Worm (Caenorhabditis elegans) whole organism, L1 larva: ENCODE measurements around the gene F10E7.11.
A peak's percentile ranks its signal among the peaks of the same experiment; 100 is the strongest.

Experiments used
- C04F5.9 ChIP-seq: sonication (generic microtip); optimal IDR thresholded peaks from 2 replicates; lab custom pipeline; 2016; ENCODE audit warnings: missing genetic modification characterization, missing compliant biosample characterization
- F16B12.6 ChIP-seq: fragments of 150-350 bp; optimal IDR thresholded peaks from 2 replicates; lab custom pipeline; 2014; ENCODE audit warnings: missing biosample characterization, missing genetic modification characterization
- Y116A8C.19 ChIP-seq: sonication (generic microtip); optimal IDR thresholded peaks from 2 replicates; lab custom pipeline; 2016; ENCODE audit warnings: missing compliant biosample characterization, missing genetic modification characterization, borderline replicate concordance
- blmp-1 ChIP-seq: fragments of 150-350 bp; optimal IDR thresholded peaks from 2 replicates; lab custom pipeline; 2014; ENCODE audit warnings: missing biosample characterization, missing genetic modification characterization
- ceh-63 ChIP-seq: fragments of 200-800 bp; sonication (Bioruptor generic); optimal IDR thresholded peaks from 2 replicates; lab custom pipeline; 2018; ENCODE audit warnings: mild to moderate bottlenecking, missing genetic modification characterization, missing compliant biosample characterization
- ceh-8 ChIP-seq: fragments of 200-800 bp; sonication (Bioruptor generic); optimal IDR thresholded peaks from 2 replicates; lab custom pipeline; 2018; ENCODE audit warnings: mild to moderate bottlenecking, missing genetic modification characterization, moderate library complexity, missing compliant biosample characterization
- ceh-88 ChIP-seq: fragments of 200-800 bp; sonication (Bioruptor generic); IDR thresholded peaks from 2 replicates; pipeline ENCODE4 v1.3.6; 2022; ENCODE audit warnings: missing genetic modification characterization, missing compliant biosample characterization
- ces-1 ChIP-seq: fragments of 150-350 bp; optimal IDR thresholded peaks from 2 replicates; lab custom pipeline; 2014; ENCODE audit warnings: missing biosample characterization, missing genetic modification reagents, missing genetic modification characterization
- dsc-1 ChIP-seq: sonication (generic microtip); optimal IDR thresholded peaks from 2 replicates; lab custom pipeline; 2016; ENCODE audit warnings: mild to moderate bottlenecking, missing genetic modification characterization, missing compliant biosample characterization
- efl-3 ChIP-seq: fragments of 200-800 bp; sonication (Bioruptor generic); optimal IDR thresholded peaks from 2 replicates; lab custom pipeline; 2018; ENCODE audit warnings: mild to moderate bottlenecking, missing genetic modification characterization, missing compliant biosample characterization
- egl-13 ChIP-seq: sonication (generic microtip); optimal IDR thresholded peaks from 2 replicates; lab custom pipeline; 2016; ENCODE audit warnings: missing genotype, missing genetic modification reagents, missing genetic modification characterization, missing compliant biosample characterization
- egl-27 ChIP-seq, 2 experiments: fragments of 150-350 bp in 1 of 2; sonication (generic microtip); optimal IDR thresholded peaks; 3 replicates each; lab custom pipeline; 2017 to 2018; ENCODE audit warnings: missing biosample characterization in 2 of 2, missing genetic modification characterization in 2 of 2, missing genetic modification reagents in 2 of 2
- elt-2 ChIP-seq: sonication (generic microtip); optimal IDR thresholded peaks from 2 replicates; lab custom pipeline; 2016; ENCODE audit warnings: missing genetic modification characterization, mild to moderate bottlenecking, inconsistent platforms, missing compliant biosample characterization, missing genetic modification reagents
- elt-3 ChIP-seq, 6 experiments: fragments of 150-350 bp in 1 of 6; sonication (generic microtip); optimal IDR thresholded peaks; 2 replicates each; lab custom pipeline; 2017 to 2018; ENCODE audit warnings: missing biosample characterization in 6 of 6, missing genetic modification characterization in 6 of 6, inconsistent platforms in 1 of 6
- isw-1 ChIP-seq: fragments of 200-800 bp; sonication (Bioruptor generic); IDR thresholded peaks from 2 replicates; pipeline ENCODE4 v1.3.6; 2022; ENCODE audit warnings: missing genetic modification characterization, missing compliant biosample characterization
- lin-13 ChIP-seq: fragments of 150-350 bp; optimal IDR thresholded peaks from 2 replicates; lab custom pipeline; 2014; ENCODE audit warnings: missing biosample characterization, missing genetic modification reagents, missing genetic modification characterization
- lin-15B ChIP-seq: fragments of 150-350 bp; sonication (generic microtip); optimal IDR thresholded peaks from 3 replicates; lab custom pipeline; 2014; ENCODE audit warnings: missing biosample characterization, missing genetic modification characterization
- lin-39 ChIP-seq: fragments of 150-350 bp; optimal IDR thresholded peaks from 2 replicates; lab custom pipeline; 2014; ENCODE audit warnings: missing biosample characterization, missing genetic modification reagents, missing genetic modification characterization
- lir-3 ChIP-seq: sonication (generic microtip); optimal IDR thresholded peaks from 2 replicates; lab custom pipeline; 2016; ENCODE audit warnings: mild to moderate bottlenecking, missing genetic modification characterization, moderate library complexity, missing compliant biosample characterization; ENCODE audit not compliant: poor library complexity
- lsy-2 ChIP-seq, 2 experiments: fragments of 150-350 bp; optimal IDR thresholded peaks; 2 replicates each; lab custom pipeline; 2014; ENCODE audit warnings: missing biosample characterization in 2 of 2, missing genetic modification characterization in 2 of 2
- mab-9 ChIP-seq: fragments of 200-800 bp; sonication (Bioruptor generic); IDR thresholded peaks from 2 replicates; pipeline ENCODE4 v1.3.6; 2022; ENCODE audit warnings: missing genetic modification reagents, missing genetic modification characterization, missing compliant biosample characterization
- mef-2 ChIP-seq: fragments of 150-350 bp; optimal IDR thresholded peaks from 2 replicates; lab custom pipeline; 2014; ENCODE audit warnings: missing biosample characterization, missing genetic modification characterization
- mep-1 ChIP-seq: fragments of 150-350 bp; optimal IDR thresholded peaks from 2 replicates; lab custom pipeline; 2014; ENCODE audit warnings: missing biosample characterization, missing genetic modification characterization
- nhr-20 ChIP-seq: sonication (generic microtip); optimal IDR thresholded peaks from 2 replicates; lab custom pipeline; 2016; ENCODE audit warnings: mild to moderate bottlenecking, missing genetic modification characterization, missing compliant biosample characterization
- nhr-237 ChIP-seq: fragments of 150-350 bp; optimal IDR thresholded peaks from 2 replicates; lab custom pipeline; 2014; ENCODE audit warnings: missing biosample characterization, missing genetic modification characterization
- nhr-47 ChIP-seq: sonication (generic microtip); optimal IDR thresholded peaks from 2 replicates; lab custom pipeline; 2016; ENCODE audit warnings: mild to moderate bottlenecking, missing genetic modification characterization, moderate library complexity, missing compliant biosample characterization
- nhr-71 ChIP-seq: sonication (generic microtip); optimal IDR thresholded peaks from 2 replicates; lab custom pipeline; 2016; ENCODE audit warnings: mild to moderate bottlenecking, missing genetic modification characterization, moderate library complexity, missing compliant biosample characterization
- nhr-90 ChIP-seq: sonication (generic microtip); optimal IDR thresholded peaks from 2 replicates; lab custom pipeline; 2016; ENCODE audit warnings: mild to moderate bottlenecking, missing genetic modification characterization, missing compliant biosample characterization; ENCODE audit not compliant: poor library complexity
- pag-3 ChIP-seq: sonication (generic microtip); optimal IDR thresholded peaks from 2 replicates; lab custom pipeline; 2017; ENCODE audit warnings: missing genetic modification characterization, mild to moderate bottlenecking, missing compliant biosample characterization, antibody characterized with exemption, borderline replicate concordance; ENCODE audit not compliant: insufficient read depth
- pax-3 ChIP-seq: fragments of 200-800 bp; sonication (Bioruptor generic); optimal IDR thresholded peaks from 2 replicates; lab custom pipeline; 2018; ENCODE audit warnings: mild to moderate bottlenecking, missing genetic modification characterization, moderate library complexity, missing compliant biosample characterization
- pqm-1 ChIP-seq: sonication (generic microtip); optimal IDR thresholded peaks from 3 replicates; lab custom pipeline; 2017; ENCODE audit warnings: missing biosample characterization, missing genetic modification characterization
- rnt-1 ChIP-seq: sonication (generic microtip); optimal IDR thresholded peaks from 2 replicates; lab custom pipeline; 2016; ENCODE audit warnings: mild to moderate bottlenecking, missing genetic modification characterization, moderate library complexity, missing compliant biosample characterization
- skn-1 ChIP-seq: fragments of 150-350 bp; optimal IDR thresholded peaks from 2 replicates; lab custom pipeline; 2014; ENCODE audit warnings: missing biosample characterization, missing genetic modification characterization
- snpc-4 ChIP-seq: fragments of 150-350 bp; optimal IDR thresholded peaks from 2 replicates; lab custom pipeline; 2014; ENCODE audit warnings: missing biosample characterization, missing genetic modification characterization
- snu-23 ChIP-seq: sonication (generic microtip); optimal IDR thresholded peaks from 2 replicates; lab custom pipeline; 2016; ENCODE audit warnings: missing genetic modification characterization, missing compliant biosample characterization
- swsn-7 ChIP-seq: sonication (generic microtip); optimal IDR thresholded peaks from 2 replicates; lab custom pipeline; 2016; ENCODE audit warnings: missing genetic modification characterization, missing compliant biosample characterization
- tbx-2 ChIP-seq: sonication (generic microtip); optimal IDR thresholded peaks from 2 replicates; lab custom pipeline; 2016; ENCODE audit warnings: missing genetic modification characterization, missing compliant biosample characterization
- unc-130 ChIP-seq: fragments of 150-350 bp; optimal IDR thresholded peaks from 2 replicates; lab custom pipeline; 2017; ENCODE audit warnings: missing biosample characterization, missing genetic modification characterization, inconsistent platforms
- unc-30 ChIP-seq: sonication (generic microtip); optimal IDR thresholded peaks from 2 replicates; lab custom pipeline; 2017; ENCODE audit warnings: missing biosample characterization, missing genetic modification characterization
- unc-62 ChIP-seq: fragments of 150-350 bp; optimal IDR thresholded peaks from 2 replicates; lab custom pipeline; 2014; ENCODE audit warnings: missing biosample characterization, missing genetic modification reagents, missing genetic modification characterization
- unc-86 ChIP-seq: sonication (generic microtip); optimal IDR thresholded peaks from 2 replicates; lab custom pipeline; 2016; ENCODE audit warnings: missing genetic modification characterization, missing compliant biosample characterization
- unc-98 ChIP-seq: fragments of 200-800 bp; sonication (Bioruptor generic); IDR thresholded peaks from 2 replicates; pipeline ENCODE4 v1.3.6; 2022; ENCODE audit warnings: missing genetic modification characterization, missing compliant biosample characterization
- zag-1 ChIP-seq: fragments of 150-350 bp; optimal IDR thresholded peaks from 2 replicates; lab custom pipeline; 2014; ENCODE audit warnings: missing biosample characterization, missing genetic modification characterization
- ztf-11 ChIP-seq, 2 experiments: sonication (generic microtip); optimal IDR thresholded peaks; 2 replicates each; lab custom pipeline; 2016 to 2017; ENCODE audit warnings: missing genetic modification characterization in 2 of 2, missing biosample characterization in 1 of 2, missing compliant biosample characterization in 1 of 2

F10E7.11 gene

DNA sequence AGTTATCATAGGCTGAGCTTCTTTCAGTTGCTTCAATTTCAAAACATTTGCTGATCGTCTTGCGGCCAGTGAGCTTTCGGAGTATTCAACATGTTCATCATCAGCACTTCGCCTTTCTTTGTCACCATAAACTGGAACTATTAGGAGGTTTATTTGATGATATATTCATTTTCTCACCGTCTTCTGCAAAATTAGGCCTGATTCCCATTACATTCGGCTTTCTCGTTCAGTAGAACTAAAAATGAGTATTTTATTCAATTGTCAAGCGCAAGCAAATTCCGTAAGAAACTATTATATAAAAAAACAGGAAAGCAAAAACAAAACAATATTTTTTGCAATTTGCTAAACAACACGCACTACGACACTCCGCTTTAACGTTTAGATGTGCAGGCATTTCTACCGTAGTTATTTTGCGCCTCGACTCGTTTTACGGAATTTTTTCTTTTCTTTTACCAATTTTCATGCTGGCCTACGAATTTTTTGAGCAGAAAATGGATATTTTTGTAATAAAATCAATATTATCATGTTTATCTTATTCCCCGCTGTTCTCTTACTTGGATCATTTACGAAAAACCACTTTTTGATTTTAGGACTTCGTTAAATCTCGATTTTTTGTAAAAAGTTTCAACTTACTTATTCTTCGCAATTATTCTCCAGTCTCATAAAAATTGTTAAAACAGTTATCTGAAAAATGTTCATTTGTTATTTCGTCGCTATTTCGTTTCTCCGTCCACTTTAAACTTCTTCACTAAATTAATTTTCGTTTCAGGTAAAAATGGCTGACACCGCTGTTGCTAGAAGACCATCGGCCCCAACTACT, 17.7 kb downstream of the F10E7.11 start, which contains the start of the genes farl-11 and rpl-33 (continued):
- TF ChIP-seq egl-13 (tag; lab: Kevin White, UChicago) (peak; percentile 34), Y116A8C.19 (tag; lab: Kevin White, UChicago) (no peak), snpc-4 (tag; lab: Kevin White, UChicago) (peak; percentile 73), tbx-2 (tag; lab: Kevin White, UChicago) (peak; percentile 81), mef-2 (tag; lab: Kevin White, UChicago) (no peak), nhr-20 (tag; lab: Kevin White, UChicago) (peak; percentile 86), efl-3 (GFP tag; lab: Kevin White, UChicago) (no peak), C04F5.9 (tag; lab: Kevin White, UChicago) (peak; percentile 58), mep-1 (tag; lab: Kevin White, UChicago) (peak; percentile 96), unc-30 (tag; lab: Kevin White, UChicago) (no peak), lir-3 (tag; lab: Kevin White, UChicago) (peak; percentile 58), pax-3 (tag; lab: Kevin White, UChicago) (peak; percentile 34), skn-1 (tag; lab: Kevin White, UChicago) (peak; percentile 93), ceh-63 (GFP tag; lab: Kevin White, UChicago) (no peak), rnt-1 (tag; lab: Kevin White, UChicago) (peak; percentile 78), ceh-8 (no peak), unc-130 (tag; lab: Kevin White, UChicago) (peak; percentile 89), lin-13 (GFP tag; lab: Kevin White, UChicago) (peak; percentile 79), lsy-2 (tag; optimal IDR thresholded peaks at IDR 0.05; lab: Kevin White, UChicago) (peak; percentile 98 to 100), pqm-1 (tag; lab: Kevin White, UChicago) (no peak), pag-3 (tag; lab: Kevin White, UChicago) (no peak), nhr-237 (tag; lab: Kevin White, UChicago) (peak; percentile 87), ceh-88 (GFP tag; lab: Robert Waterston, UW) (peak; percentile 26; the same call in 1 of the 2 replicates), unc-62 (GFP tag; lab: Kevin White, UChicago) (no peak), blmp-1 (peak; percentile 84), zag-1 (tag; lab: Kevin White, UChicago) (no peak), nhr-90 (tag; lab: Kevin White, UChicago) (peak; percentile 68), elt-3 (tag; optimal IDR thresholded peaks at IDR 0.05; lab: Kevin White, UChicago) (peak in 4 of 6 experiments; percentile 14 to 84 (median 61)), mab-9 (no peak), elt-2 (tag; lab: Kevin White, UChicago) (peak; percentile 15), nhr-47 (tag; lab: Kevin White, UChicago) (peak; percentile 83), egl-27 (tag; optimal IDR thresholded peaks at IDR 0.05; lab: Kevin White, UChicago) (no peak), isw-1 (peak; percentile 80), unc-98 (GFP tag; lab: Robert Waterston, UW) (no peak), dsc-1 (tag; lab: Kevin White, UChicago) (peak; percentile 64), lin-39 (tag; lab: Kevin White, UChicago) (peak; percentile 30), lin-15B (peak; percentile 98), swsn-7 (peak; percentile 76), unc-86 (peak; percentile 68), snu-23 (GFP tag; lab: Kevin White, UChicago) (peak; percentile 92), F16B12.6 (tag; lab: Kevin White, UChicago) (peak; percentile 70), nhr-71 (tag; lab: Kevin White, UChicago) (peak; percentile 87), ztf-11 (tag; optimal IDR thresholded peaks at IDR 0.05; lab: Kevin White, UChicago) (peak in 1 of 2 experiments; percentile 57), ces-1 (GFP tag; lab: Kevin White, UChicago) (no peak)
